Fruit fly (Drosophila melanogaster): ENCODE data around the gene CG1677.

DNA sequence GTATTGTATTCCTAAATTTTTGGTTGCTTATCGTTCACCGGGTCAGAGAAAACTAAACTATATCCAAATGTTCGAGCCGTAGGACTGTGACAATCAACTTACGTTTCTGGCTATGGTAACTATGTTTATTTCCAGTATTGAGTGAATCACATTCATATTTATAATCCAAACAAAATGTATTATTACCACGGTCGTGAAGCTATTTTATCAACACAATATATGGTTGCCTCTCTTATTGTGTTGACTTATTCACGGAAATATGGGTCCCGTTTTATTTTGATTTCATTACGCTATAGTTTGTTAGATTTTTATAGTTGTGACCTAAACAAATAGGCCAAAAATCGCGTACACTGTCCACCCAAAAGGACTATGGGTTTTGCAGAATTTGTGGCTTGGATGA, 58.2 kb downstream of the CG1677 start, which contains the start of gene CG15034:
- TF ChIP-seq salr (GFP tag; optimal IDR thresholded peaks at IDR 0.05), result no peak
- TF ChIP-seq Ets96B (tag; optimal IDR thresholded peaks at IDR 0.05), result no peak
- TF ChIP-seq Blimp-1 (GFP tag; optimal IDR thresholded peaks at IDR 0.05), result no peak
- no peak for TF ChIP-seq CG34406 (GFP tag; optimal IDR thresholded peaks at IDR 0.05)
- TF ChIP-seq CG8119 (GFP tag; IDR thresholded peaks at IDR 0.05), result no peak
- no peak for TF ChIP-seq Eip75B (GFP tag; optimal IDR thresholded peaks at IDR 0.05)
- no peak for TF ChIP-seq Smox (GFP tag; optimal IDR thresholded peaks at IDR 0.05)

All from whole organism, prepupa.